Fruit fly (Drosophila melanogaster) whole organism, adult: Measurements from ENCODE around the gene CG14341.

Experiments used
- CG12768 ChIP-seq: fragments of 200-800 bp; sonication (Bioruptor generic); optimal IDR thresholded peaks from 2 replicates; lab custom pipeline; 2017; ENCODE audit warnings: missing biosample characterization, missing genetic modification characterization, mild to moderate bottlenecking, moderate library complexity, missing genetic modification reagents
- CG7045 ChIP-seq: fragments of 200-800 bp; sonication (Bioruptor generic); optimal IDR thresholded peaks from 2 replicates; lab custom pipeline; 2017; ENCODE audit warnings: missing biosample characterization, mild to moderate bottlenecking, missing genetic modification characterization
- CG7101 ChIP-seq: fragments of 200-800 bp; sonication (Bioruptor generic); optimal IDR thresholded peaks from 2 replicates; lab custom pipeline; 2018; ENCODE audit warnings: missing biosample characterization, mild to moderate bottlenecking, missing genetic modification characterization, moderate library complexity
- bab1 ChIP-seq: fragments of 200-800 bp; sonication (Bioruptor generic); optimal IDR thresholded peaks from 3 replicates; lab custom pipeline; 2019; ENCODE audit warnings: missing biosample characterization, mild to moderate bottlenecking, missing genetic modification characterization, moderate library complexity
- pad ChIP-seq: fragments of 200-800 bp; sonication (Bioruptor generic); optimal IDR thresholded peaks from 3 replicates; lab custom pipeline; 2017; ENCODE audit warnings: missing biosample characterization, missing genetic modification characterization, mild to moderate bottlenecking, moderate library complexity, missing genetic modification reagents

dm6 chr2L:1202445-1202844, 36.1 kb downstream of the CG14341 start:
- TF ChIP-seq CG12768 (GFP tag; lab: Kevin White, UChicago) = no peak
- no peak for TF ChIP-seq pad (GFP tag; lab: Kevin White, UChicago)
- TF ChIP-seq CG7045 (GFP tag; lab: Kevin White, UChicago) = no peak
- TF ChIP-seq CG7101 (tag; lab: Kevin White, UChicago) = no peak
- TF ChIP-seq bab1 (GFP tag; lab: Kevin White, UChicago) = no peak
